Worm (Caenorhabditis elegans) whole organism, young adult: Measurements from ENCODE around the gene cho-1.

Source experiments
- B0019.2 ChIP-seq: fragments of 200-800 bp; sonication (Bioruptor generic); conservative IDR thresholded peaks from 2 replicates; pipeline ENCODE4 v1.3.6; 2022; ENCODE audit warnings: missing genetic modification reagents, missing genetic modification characterization, missing compliant biosample characterization
- B0035.1 ChIP-seq: sonication (generic microtip); optimal IDR thresholded peaks from 2 replicates; lab custom pipeline; 2016; ENCODE audit warnings: missing genetic modification characterization, mild to moderate bottlenecking, missing compliant biosample characterization, missing genotype, missing genetic modification reagents
- B0336.3 ChIP-seq: fragments of 200-800 bp; sonication (Bioruptor generic); IDR thresholded peaks from 2 replicates; pipeline ENCODE4 v1.3.6; 2022; ENCODE audit warnings: missing genetic modification characterization, missing compliant biosample characterization
- C06A6.2 ChIP-seq: fragments of 200-800 bp; sonication (Bioruptor generic); conservative IDR thresholded peaks from 2 replicates; pipeline ENCODE4 v1.3.6; 2022; ENCODE audit warnings: missing genetic modification characterization, missing compliant biosample characterization
- F10E7.11 ChIP-seq: sonication (generic microtip); optimal IDR thresholded peaks from 2 replicates; lab custom pipeline; 2017; ENCODE audit warnings: mild to moderate bottlenecking, missing genetic modification characterization, moderate library complexity, missing compliant biosample characterization
- F23B12.7 ChIP-seq: sonication (generic microtip); optimal IDR thresholded peaks from 2 replicates; lab custom pipeline; 2017; ENCODE audit warnings: missing genetic modification characterization, mild to moderate bottlenecking, missing compliant biosample characterization, antibody characterized with exemption, moderate library complexity; ENCODE audit not compliant: insufficient read depth
- F37B4.10 ChIP-seq: fragments of 200-800 bp; sonication (Bioruptor generic); IDR thresholded peaks from 2 replicates; pipeline ENCODE4 v1.3.6; 2022; ENCODE audit warnings: missing genetic modification characterization, missing compliant biosample characterization
- F57C9.4 ChIP-seq: sonication (generic microtip); optimal IDR thresholded peaks from 2 replicates; lab custom pipeline; 2017; ENCODE audit warnings: mild to moderate bottlenecking, missing genetic modification characterization, missing compliant biosample characterization
- K11D2.4 ChIP-seq: fragments of 200-800 bp; sonication (Bioruptor generic); IDR thresholded peaks from 2 replicates; pipeline ENCODE4 v1.3.6; 2022; ENCODE audit warnings: missing genetic modification reagents, missing genetic modification characterization, missing compliant biosample characterization
- T26A5.8 ChIP-seq: sonication (generic microtip); optimal IDR thresholded peaks from 2 replicates; lab custom pipeline; 2016; ENCODE audit warnings: missing genetic modification characterization, missing compliant biosample characterization
- ZK185.1 ChIP-seq: sonication (generic microtip); optimal IDR thresholded peaks from 2 replicates; lab custom pipeline; 2016; ENCODE audit warnings: mild to moderate bottlenecking, missing genetic modification characterization, missing compliant biosample characterization; ENCODE audit not compliant: poor library complexity, severe bottlenecking
- ama-1 ChIP-seq, 3 experiments: fragments of 150-350 bp in 1 of 3; sonication (generic microtip) in 2 of 3; optimal IDR thresholded peaks; 2 replicates each; lab custom pipeline; 2014 to 2018; ENCODE audit warnings: missing biosample characterization in 2 of 3, missing genetic modification characterization in 2 of 3, missing genetic modification reagents in 2 of 3
- atf-7 ChIP-seq: sonication (generic microtip); optimal IDR thresholded peaks from 2 replicates; lab custom pipeline; 2017; ENCODE audit warnings: mild to moderate bottlenecking, missing genetic modification characterization, missing compliant biosample characterization
- athp-1 ChIP-seq: sonication (generic microtip); optimal IDR thresholded peaks from 2 replicates; lab custom pipeline; 2017; ENCODE audit warnings: mild to moderate bottlenecking, missing genetic modification characterization, missing compliant biosample characterization
- attf-5 ChIP-seq: fragments of 200-800 bp; sonication (Bioruptor generic); optimal IDR thresholded peaks from 2 replicates; lab custom pipeline; 2018; ENCODE audit warnings: mild to moderate bottlenecking, missing genetic modification characterization, missing compliant biosample characterization
- ceh-100 ChIP-seq: fragments of 200-800 bp; sonication (Bioruptor generic); IDR thresholded peaks from 2 replicates; pipeline ENCODE4 v1.3.6; 2022; ENCODE audit warnings: missing genetic modification reagents, missing genetic modification characterization, missing compliant biosample characterization
- ceh-79 ChIP-seq: sonication (generic microtip); optimal IDR thresholded peaks from 2 replicates; lab custom pipeline; 2017; ENCODE audit warnings: mild to moderate bottlenecking, missing genetic modification characterization, missing compliant biosample characterization
- efl-1 ChIP-seq: fragments of 150-350 bp; optimal IDR thresholded peaks from 2 replicates; lab custom pipeline; 2014; ENCODE audit warnings: missing biosample characterization, missing genetic modification reagents, missing genetic modification characterization
- egl-18 ChIP-seq: fragments of 200-800 bp; sonication (Bioruptor generic); IDR thresholded peaks from 2 replicates; pipeline ENCODE4 v1.3.6; 2022; ENCODE audit warnings: missing genetic modification reagents, missing genetic modification characterization, missing compliant biosample characterization
- egl-44 ChIP-seq: fragments of 200-800 bp; sonication (Bioruptor generic); IDR thresholded peaks from 2 replicates; pipeline ENCODE4 v1.3.6; 2022; ENCODE audit warnings: missing genetic modification reagents, missing genetic modification characterization, missing compliant biosample characterization
- egrh-3 ChIP-seq: fragments of 200-800 bp; sonication (Bioruptor generic); IDR thresholded peaks from 2 replicates; pipeline ENCODE4 v1.3.6; 2022; ENCODE audit warnings: missing genetic modification reagents, missing genetic modification characterization, missing compliant biosample characterization
- fkh-3 ChIP-seq: sonication (generic microtip); optimal IDR thresholded peaks from 2 replicates; lab custom pipeline; 2016; ENCODE audit warnings: mild to moderate bottlenecking, missing genetic modification characterization, missing compliant biosample characterization
- him-1 ChIP-seq: sonication (generic microtip); optimal IDR thresholded peaks from 2 replicates; lab custom pipeline; 2016; ENCODE audit warnings: missing genotype, missing genetic modification reagents, missing genetic modification characterization, missing compliant biosample characterization
- hmg-1.2 ChIP-seq: fragments of 200-800 bp; sonication (Bioruptor generic); IDR thresholded peaks from 2 replicates; pipeline ENCODE4 v1.3.6; 2022; ENCODE audit warnings: missing genetic modification reagents, missing genetic modification characterization, missing compliant biosample characterization
- hmg-20 ChIP-seq: fragments of 200-800 bp; sonication (Bioruptor generic); IDR thresholded peaks from 2 replicates; pipeline ENCODE4 v1.3.6; 2022; ENCODE audit warnings: missing genetic modification reagents, missing genetic modification characterization, missing compliant biosample characterization
- hsf-1 ChIP-seq: fragments of 200-800 bp; sonication (Bioruptor generic); IDR thresholded peaks from 2 replicates; pipeline ENCODE4 v1.3.6; 2022; ENCODE audit warnings: missing genetic modification reagents, missing genetic modification characterization, missing compliant biosample characterization
- lag-1 ChIP-seq: fragments of 200-800 bp; sonication (Bioruptor generic); IDR thresholded peaks from 2 replicates; pipeline ENCODE4 v1.3.6; 2022; ENCODE audit warnings: missing genetic modification reagents, missing genetic modification characterization, missing compliant biosample characterization
- let-607 ChIP-seq, 2 experiments: fragments of 200-800 bp in 1 of 2; sonication (Bioruptor generic) in 1 of 2; sonication (generic microtip) in 1 of 2; optimal IDR thresholded peaks; 2 replicates each; lab custom pipeline; 2016 to 2018; ENCODE audit warnings: mild to moderate bottlenecking in 2 of 2, missing compliant biosample characterization in 2 of 2, missing genetic modification characterization in 2 of 2, moderate library complexity in 2 of 2, missing genotype in 1 of 2
- lin-54 ChIP-seq: fragments of 200-800 bp; sonication (Bioruptor generic); optimal IDR thresholded peaks from 2 replicates; lab custom pipeline; 2018; ENCODE audit warnings: mild to moderate bottlenecking, missing genetic modification characterization, missing compliant biosample characterization
- madf-6 ChIP-seq: fragments of 200-800 bp; sonication (Bioruptor generic); IDR thresholded peaks from 2 replicates; pipeline ENCODE4 v1.3.6; 2022; ENCODE audit warnings: missing genetic modification reagents, missing genetic modification characterization, missing compliant biosample characterization
- mcd-1 ChIP-seq: fragments of 200-800 bp; sonication (Bioruptor generic); IDR thresholded peaks from 2 replicates; pipeline ENCODE4 v1.3.6; 2022; ENCODE audit warnings: missing genetic modification reagents, missing genetic modification characterization, missing compliant biosample characterization
- mel-28 ChIP-seq: sonication (generic microtip); optimal IDR thresholded peaks from 2 replicates; lab custom pipeline; 2016; ENCODE audit warnings: borderline replicate concordance, mild to moderate bottlenecking, missing genetic modification characterization, missing compliant biosample characterization
- mxl-1 ChIP-seq: sonication (generic microtip); optimal IDR thresholded peaks from 2 replicates; lab custom pipeline; 2016; ENCODE audit warnings: missing genetic modification characterization, missing compliant biosample characterization
- nhr-90 ChIP-seq: sonication (generic microtip); optimal IDR thresholded peaks from 2 replicates; lab custom pipeline; 2016; ENCODE audit warnings: missing genotype, mild to moderate bottlenecking, missing genetic modification characterization, missing compliant biosample characterization
- rcor-1 ChIP-seq: fragments of 200-800 bp; sonication (Bioruptor generic); IDR thresholded peaks from 2 replicates; pipeline ENCODE4 v1.3.6; 2022; ENCODE audit warnings: missing genetic modification reagents, missing genetic modification characterization, missing compliant biosample characterization
- rec-8 ChIP-seq, 2 experiments: sonication (generic microtip); optimal IDR thresholded peaks; 2 replicates each; lab custom pipeline; 2016; ENCODE audit warnings: mild to moderate bottlenecking in 2 of 2, missing genetic modification characterization in 2 of 2, missing genetic modification reagents in 2 of 2, missing genotype in 2 of 2, missing biosample characterization in 1 of 2, missing compliant biosample characterization in 1 of 2, moderate library complexity in 1 of 2
- repo-1 ChIP-seq: sonication (generic microtip); optimal IDR thresholded peaks from 2 replicates; lab custom pipeline; 2017; ENCODE audit warnings: mild to moderate bottlenecking, missing genetic modification characterization, missing compliant biosample characterization
- rpc-1 ChIP-seq, 2 experiments: fragments of 150-350 bp in 1 of 2; sonication (generic microtip) in 1 of 2; optimal IDR thresholded peaks; 2 replicates each; lab custom pipeline; 2014 to 2018; ENCODE audit warnings: missing biosample characterization in 1 of 2, missing genetic modification characterization in 1 of 2, missing genetic modification reagents in 1 of 2, missing genotype in 1 of 2
- snpc-1.1 ChIP-seq: sonication (generic microtip); optimal IDR thresholded peaks from 2 replicates; lab custom pipeline; 2017; ENCODE audit warnings: missing genetic modification characterization, mild to moderate bottlenecking, missing compliant biosample characterization, antibody characterized with exemption, moderate library complexity, missing genotype, missing genetic modification reagents; ENCODE audit not compliant: insufficient read depth
- snpc-3.4 ChIP-seq: sonication (generic microtip); optimal IDR thresholded peaks from 2 replicates; lab custom pipeline; 2017; ENCODE audit warnings: missing genetic modification characterization, mild to moderate bottlenecking, missing compliant biosample characterization, antibody characterized with exemption, moderate library complexity, missing genotype, missing genetic modification reagents
- snpc-4 ChIP-seq, 5 experiments: fragments of 150-350 bp in 1 of 5; sonication (generic microtip) in 4 of 5; optimal IDR thresholded peaks; 2 replicates each; lab custom pipeline; 2014 to 2018; ENCODE audit warnings: missing genetic modification characterization in 5 of 5, missing biosample characterization in 3 of 5, antibody characterized with exemption in 2 of 5, mild to moderate bottlenecking in 2 of 5, missing compliant biosample characterization in 2 of 5, missing genotype in 2 of 5, moderate library complexity in 2 of 5, missing genetic modification reagents in 1 of 5
- somi-1 ChIP-seq: fragments of 200-800 bp; sonication (Bioruptor generic); optimal IDR thresholded peaks from 2 replicates; lab custom pipeline; 2018; ENCODE audit warnings: mild to moderate bottlenecking, missing genetic modification characterization, missing compliant biosample characterization
- unc-130 ChIP-seq: sonication (generic microtip); optimal IDR thresholded peaks from 2 replicates; lab custom pipeline; 2016; ENCODE audit warnings: missing genetic modification reagents, missing genetic modification characterization, missing compliant biosample characterization
- xnd-1 ChIP-seq: sonication (generic microtip); optimal IDR thresholded peaks from 2 replicates; lab custom pipeline; 2016; ENCODE audit warnings: missing genotype, missing genetic modification reagents, missing genetic modification characterization, missing compliant biosample characterization

Gene cho-1

DNA sequence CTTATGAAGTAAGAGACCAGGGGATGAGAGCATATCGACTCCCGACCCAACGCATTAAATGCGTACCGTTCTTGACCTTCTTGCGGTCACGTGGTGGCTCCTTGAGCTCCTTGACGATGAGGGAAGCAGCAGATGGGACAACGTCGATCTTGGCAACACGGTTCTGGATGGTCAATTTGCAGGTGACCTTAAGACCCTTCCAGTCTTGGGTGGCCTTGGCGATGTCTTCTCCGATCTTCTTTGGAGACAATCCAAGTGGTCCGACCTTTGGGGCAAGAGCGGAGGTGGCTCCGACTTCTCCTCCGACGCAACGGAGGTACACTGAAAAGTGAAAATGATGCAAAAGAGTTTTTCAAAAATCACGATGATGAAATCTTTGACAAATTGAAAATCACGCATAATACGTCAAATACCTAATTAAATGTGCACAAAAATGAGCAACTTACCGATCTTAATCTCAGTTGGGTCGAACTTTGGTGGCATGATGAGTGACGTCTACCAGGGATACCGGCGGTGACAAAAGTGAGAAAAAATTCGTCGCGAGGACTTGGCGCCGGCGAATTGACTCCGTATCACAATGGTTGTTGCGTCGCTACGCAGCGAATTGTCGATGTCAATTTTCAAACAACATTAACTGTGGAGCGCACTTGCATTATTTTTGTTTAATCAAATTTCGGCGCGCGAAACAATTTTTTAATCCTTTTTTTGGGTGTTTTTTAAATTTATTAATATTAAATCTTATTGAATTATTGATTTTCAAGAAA lies 25.9 kb upstream of the cho-1 start, which contains the start of gene rpl-12 (continued):
- TF ChIP-seq egrh-3 (GFP tag; lab: Robert Waterston, UW) (peak; percentile 54; the same call in 1 of the 2 replicates), attf-5 (GFP tag; lab: Kevin White, UChicago) (peak; percentile 100), nhr-90 (tag; lab: Kevin White, UChicago) (peak; percentile 62), mcd-1 (peak; percentile 100), mel-28 (tag; lab: Kevin White, UChicago) (peak; percentile 83), rpc-1 (optimal IDR thresholded peaks at IDR 0.05; lab: Kevin White, UChicago) (no peak), rpc-1 (tag; optimal IDR thresholded peaks at IDR 0.05; lab: Kevin White, UChicago) (no peak), T26A5.8 (tag; lab: Kevin White, UChicago) (no peak), B0336.3 (GFP tag; lab: Robert Waterston, UW) (peak; percentile 95), hsf-1 (GFP tag; lab: Robert Waterston, UW) (peak; percentile 87), B0019.2 (GFP tag; lab: Robert Waterston, UW) (peak; percentile 85), K11D2.4 (GFP tag; lab: Robert Waterston, UW) (peak; percentile 97), F23B12.7 (tag; lab: Kevin White, UChicago) (peak; percentile 97), snpc-3.4 (tag; lab: Kevin White, UChicago) (peak; percentile 90), somi-1 (GFP tag; lab: Kevin White, UChicago) (peak; percentile 94), F37B4.10 (GFP tag; lab: Robert Waterston, UW) (0 out of 2 replicates have a peak, but pooled peaks have one; percentile 11), snpc-4 (GFP tag; optimal IDR thresholded peaks at IDR 0.05; lab: Kevin White, UChicago) (peak; percentile 75), snpc-4 (tag; optimal IDR thresholded peaks at IDR 0.05; lab: Kevin White, UChicago) (peak; percentile 81 to 90 (median 88)), athp-1 (tag; lab: Kevin White, UChicago) (peak; percentile 97), egl-18 (GFP tag; lab: Robert Waterston, UW) (no peak; the same call in 1 of the 2 replicates), xnd-1 (peak; percentile 75), B0035.1 (tag; lab: Kevin White, UChicago) (peak; percentile 84), let-607 (tag; optimal IDR thresholded peaks at IDR 0.05; lab: Kevin White, UChicago) (peak; percentile 89 to 96), madf-6 (peak; percentile 95), egl-44 (peak; percentile 78; the same call in 1 of the 2 replicates), hmg-1.2 (GFP tag; lab: Robert Waterston, UW) (peak; percentile 97), rcor-1 (GFP tag; lab: Robert Waterston, UW) (peak; percentile 98), snpc-1.1 (peak; percentile 63), atf-7 (tag; lab: Kevin White, UChicago) (peak; percentile 92), rec-8 (tag; optimal IDR thresholded peaks at IDR 0.05; lab: Kevin White, UChicago) (peak; percentile 27 to 51), ceh-79 (peak; percentile 59), mxl-1 (tag; lab: Kevin White, UChicago) (no peak), lag-1 (GFP tag; lab: Robert Waterston, UW) (no peak), F10E7.11 (peak; percentile 71), ceh-100 (peak; percentile 87), C06A6.2 (GFP tag; lab: Robert Waterston, UW) (peak; percentile 94), lin-54 (GFP tag; lab: Kevin White, UChicago) (peak; percentile 100), repo-1 (tag; lab: Kevin White, UChicago) (peak; percentile 96), hmg-20 (GFP tag; lab: Robert Waterston, UW) (peak; percentile 87), unc-130 (GFP tag; lab: Kevin White, UChicago) (peak; percentile 94), him-1 (tag; lab: Kevin White, UChicago) (peak; percentile 66), ZK185.1 (tag; lab: Kevin White, UChicago) (peak; percentile 96), F57C9.4 (tag; lab: Kevin White, UChicago) (peak; percentile 10), fkh-3 (tag; lab: Kevin White, UChicago) (no peak), efl-1 (GFP tag; lab: Kevin White, UChicago) (peak; percentile 92), ama-1 (optimal IDR thresholded peaks at IDR 0.05; lab: Kevin White, UChicago) (no peak), ama-1 (GFP tag; optimal IDR thresholded peaks at IDR 0.05; lab: Kevin White, UChicago) (no peak)
